Worm (Caenorhabditis elegans) whole organism, L2 larva: Measurements from ENCODE around the gene nmur-2.

Experiments used
- Y55F3AM.14 ChIP-seq: fragments of 200-800 bp; sonication (Bioruptor generic); optimal IDR thresholded peaks from 2 replicates; lab custom pipeline; 2018; ENCODE audit warnings: mild to moderate bottlenecking, missing genetic modification characterization, missing compliant biosample characterization
- aly-2 ChIP-seq: fragments of 150-350 bp; optimal IDR thresholded peaks from 2 replicates; lab custom pipeline; 2014; ENCODE audit warnings: missing biosample characterization, missing genetic modification characterization
- ama-1 ChIP-seq: fragments of 150-350 bp; optimal IDR thresholded peaks from 2 replicates; lab custom pipeline; 2018; ENCODE audit warnings: inconsistent platforms
- dmd-4 ChIP-seq: sonication (generic microtip); optimal IDR thresholded peaks from 2 replicates; lab custom pipeline; 2017; ENCODE audit warnings: missing biosample characterization, missing genetic modification characterization
- egl-27 ChIP-seq: sonication (generic microtip); optimal IDR thresholded peaks from 3 replicates; lab custom pipeline; 2017; ENCODE audit warnings: missing biosample characterization, missing genetic modification reagents, missing genetic modification characterization
- lin-39 ChIP-seq: fragments of 150-350 bp; optimal IDR thresholded peaks from 2 replicates; lab custom pipeline; 2014; ENCODE audit warnings: missing biosample characterization, missing genetic modification reagents, missing genetic modification characterization
- nhr-77 ChIP-seq: fragments of 150-350 bp; optimal IDR thresholded peaks from 2 replicates; lab custom pipeline; 2014; ENCODE audit warnings: missing biosample characterization, missing genetic modification characterization
- sem-4 ChIP-seq: fragments of 150-350 bp; optimal IDR thresholded peaks from 2 replicates; lab custom pipeline; 2014; ENCODE audit warnings: missing biosample characterization, missing genetic modification reagents, missing genetic modification characterization
- skn-1 ChIP-seq: sonication (generic microtip); optimal IDR thresholded peaks from 2 replicates; lab custom pipeline; 2017; ENCODE audit warnings: missing biosample characterization, missing genetic modification characterization
- sma-9 ChIP-seq, 2 experiments: fragments of 150-350 bp in 1 of 2; sonication (generic microtip) in 1 of 2; optimal IDR thresholded peaks; 2 replicates each; lab custom pipeline; 2014 to 2016; ENCODE audit warnings: missing genetic modification characterization in 2 of 2, mild to moderate bottlenecking in 1 of 2, missing biosample characterization in 1 of 2, missing compliant biosample characterization in 1 of 2, missing genetic modification reagents in 1 of 2, moderate library complexity in 1 of 2
- snpc-4 ChIP-seq: fragments of 150-350 bp; optimal IDR thresholded peaks from 2 replicates; lab custom pipeline; 2014; ENCODE audit warnings: missing biosample characterization, missing genetic modification characterization
- zag-1 ChIP-seq: fragments of 150-350 bp; optimal IDR thresholded peaks from 2 replicates; lab custom pipeline; 2014; ENCODE audit warnings: missing biosample characterization, missing genetic modification characterization
- ztf-11 ChIP-seq: sonication (generic microtip); optimal IDR thresholded peaks from 2 replicates; lab custom pipeline; 2017; ENCODE audit warnings: missing biosample characterization, missing genetic modification characterization

- no peak for TF ChIP-seq dmd-4 (tag; lab: Kevin White, UChicago)
- TF ChIP-seq egl-27 (tag; lab: Kevin White, UChicago): no peak
- TF ChIP-seq skn-1 (tag; lab: Kevin White, UChicago): no peak
- TF ChIP-seq sma-9 (GFP tag; optimal IDR thresholded peaks at IDR 0.05; lab: Kevin White, UChicago): no peak
- no peak for TF ChIP-seq sma-9 (tag; optimal IDR thresholded peaks at IDR 0.05; lab: Kevin White, UChicago)
- TF ChIP-seq ama-1: no peak
- TF ChIP-seq snpc-4: no peak
- TF ChIP-seq sem-4 (tag; lab: Kevin White, UChicago): no peak
- TF ChIP-seq Y55F3AM.14: no peak
- no peak for TF ChIP-seq aly-2 (tag; lab: Kevin White, UChicago)
- TF ChIP-seq nhr-77 (tag; lab: Kevin White, UChicago): no peak
- no peak for TF ChIP-seq ztf-11 (tag; lab: Kevin White, UChicago)
- no peak for TF ChIP-seq zag-1
- no peak for TF ChIP-seq lin-39
These were observed 38.0 kb downstream of the nmur-2 start for ce11 chrII:86794-87193.
